Worm (Caenorhabditis elegans) whole organism, young adult: ENCODE data around the gene grd-12.
A peak's percentile ranks its signal among the peaks of the same experiment; 100 is the strongest.

Source experiments
- F10E7.11 ChIP-seq: sonication (generic microtip); optimal IDR thresholded peaks from 2 replicates; lab custom pipeline; 2017; ENCODE audit warnings: mild to moderate bottlenecking, missing genetic modification characterization, moderate library complexity, missing compliant biosample characterization
- Y53G8AR.9 ChIP-seq: fragments of 200-800 bp; sonication (Bioruptor generic); conservative IDR thresholded peaks from 2 replicates; pipeline ENCODE4 v1.3.6; 2022; ENCODE audit warnings: missing genetic modification reagents, missing genetic modification characterization, missing compliant biosample characterization
- cebp-1 ChIP-seq, 2 experiments: fragments of 200-800 bp in 1 of 2; sonication (Bioruptor generic) in 1 of 2; sonication (generic microtip) in 1 of 2; IDR thresholded peaks in 1 of 2; optimal IDR thresholded peaks in 1 of 2; 2 replicates each; pipeline versions ENCODE4 v1.3.6 to Lab custom; 2017 to 2022; ENCODE audit warnings: missing compliant biosample characterization in 2 of 2, missing genetic modification characterization in 2 of 2, mild to moderate bottlenecking in 1 of 2, missing genetic modification reagents in 1 of 2, moderate library complexity in 1 of 2
- hlh-26 ChIP-seq: fragments of 200-800 bp; sonication (Bioruptor generic); conservative IDR thresholded peaks from 2 replicates; pipeline ENCODE4 v1.3.6; 2022; ENCODE audit warnings: missing genetic modification reagents, missing genetic modification characterization, missing compliant biosample characterization
- lag-1 ChIP-seq: fragments of 200-800 bp; sonication (Bioruptor generic); IDR thresholded peaks from 2 replicates; pipeline ENCODE4 v1.3.6; 2022; ENCODE audit warnings: missing genetic modification reagents, missing genetic modification characterization, missing compliant biosample characterization
- lir-1 ChIP-seq: fragments of 200-800 bp; sonication (Bioruptor generic); conservative IDR thresholded peaks from 2 replicates; pipeline ENCODE4 v1.3.6; 2022; ENCODE audit warnings: missing genetic modification reagents, missing genetic modification characterization, missing compliant biosample characterization
- rcor-1 ChIP-seq: fragments of 200-800 bp; sonication (Bioruptor generic); IDR thresholded peaks from 2 replicates; pipeline ENCODE4 v1.3.6; 2022; ENCODE audit warnings: missing genetic modification reagents, missing genetic modification characterization, missing compliant biosample characterization
- tlf-1 ChIP-seq: fragments of 200-800 bp; sonication (Bioruptor generic); optimal IDR thresholded peaks from 2 replicates; lab custom pipeline; 2018; ENCODE audit warnings: mild to moderate bottlenecking, missing genetic modification characterization, missing compliant biosample characterization
- unc-62 ChIP-seq: fragments of 150-350 bp; optimal IDR thresholded peaks from 2 replicates; lab custom pipeline; 2014; ENCODE audit warnings: missing biosample characterization, missing genetic modification reagents, missing genetic modification characterization
- ztf-26 ChIP-seq: sonication (generic microtip); optimal IDR thresholded peaks from 2 replicates; lab custom pipeline; 2017; ENCODE audit warnings: missing genetic modification characterization, missing compliant biosample characterization

- TF ChIP-seq unc-62 (GFP tag; lab: Kevin White, UChicago) = no peak
- TF ChIP-seq rcor-1 = peak; percentile 86
- TF ChIP-seq lir-1 = peak; percentile 54; the same call in 1 of the 2 replicates
- TF ChIP-seq tlf-1 = peak; percentile 80
- TF ChIP-seq F10E7.11 = no peak
- peak; percentile 46; the same call in 1 of the 2 replicates for TF ChIP-seq cebp-1 (GFP tag; IDR thresholded peaks at IDR 0.05; lab: Robert Waterston, UW)
- TF ChIP-seq cebp-1 (tag; optimal IDR thresholded peaks at IDR 0.05; lab: Kevin White, UChicago) = peak; percentile 84
- no peak for TF ChIP-seq lag-1 (GFP tag; lab: Robert Waterston, UW)
- TF ChIP-seq ztf-26 = peak; percentile 75
- peak; percentile 82 for TF ChIP-seq Y53G8AR.9
- no peak for TF ChIP-seq hlh-26 (GFP tag; lab: Robert Waterston, UW)
These were observed 23.9 kb downstream of the grd-12 start, which contains the start of the genes fib-1 and mut-15 for ce11 chrV:15002184-15002690.
